Worm (Caenorhabditis elegans) whole organism, L3 larva: ENCODE data around the gene Y47D7A.19.

ENCODE experiments used
- ama-1 ChIP-seq: fragments of 150-350 bp; optimal IDR thresholded peaks from 2 replicates; lab custom pipeline; 2018
- ceh-16 ChIP-seq: sonication (generic microtip); optimal IDR thresholded peaks from 2 replicates; lab custom pipeline; 2017; ENCODE audit warnings: missing biosample characterization, missing genetic modification characterization
- jun-1 ChIP-seq: fragments of 150-350 bp; optimal IDR thresholded peaks from 2 replicates; lab custom pipeline; 2014; ENCODE audit warnings: missing biosample characterization, missing genetic modification reagents, missing genetic modification characterization
- lin-15B ChIP-seq: fragments of 150-350 bp; optimal IDR thresholded peaks from 2 replicates; lab custom pipeline; 2014; ENCODE audit warnings: missing biosample characterization, missing genetic modification characterization
- mml-1 ChIP-seq: fragments of 150-350 bp; sonication (generic microtip); optimal IDR thresholded peaks from 3 replicates; lab custom pipeline; 2014; ENCODE audit warnings: missing biosample characterization, missing genetic modification characterization
- nfya-1 ChIP-seq: sonication (generic microtip); optimal IDR thresholded peaks from 2 replicates; lab custom pipeline; 2017; ENCODE audit warnings: missing genetic modification characterization, mild to moderate bottlenecking, missing compliant biosample characterization, antibody characterized with exemption, moderate library complexity; ENCODE audit not compliant: insufficient read depth
- nhr-12 ChIP-seq: fragments of 150-350 bp; optimal IDR thresholded peaks from 2 replicates; lab custom pipeline; 2014; ENCODE audit warnings: missing biosample characterization, missing genetic modification characterization
- pqm-1 ChIP-seq: fragments of 150-350 bp; optimal IDR thresholded peaks from 2 replicates; lab custom pipeline; 2017; ENCODE audit warnings: missing biosample characterization, missing genetic modification characterization, inconsistent platforms
- snpc-4 ChIP-seq: fragments of 150-350 bp; optimal IDR thresholded peaks from 2 replicates; lab custom pipeline; 2014; ENCODE audit warnings: missing biosample characterization, missing genetic modification characterization
- ztf-11 ChIP-seq: fragments of 150-350 bp; optimal IDR thresholded peaks from 2 replicates; lab custom pipeline; 2014; ENCODE audit warnings: missing biosample characterization, missing genetic modification characterization

ce11 chrV:4411714-4412113 is 12.4 kb upstream of the Y47D7A.19 start, which contains the start of gene Y47D7A.17:
- TF ChIP-seq nhr-12 (tag; lab: Kevin White, UChicago) (no peak), ama-1 (lab: Kevin White, UChicago) (no peak), pqm-1 (tag; lab: Kevin White, UChicago) (no peak), lin-15B (tag; lab: Kevin White, UChicago) (no peak), ztf-11 (no peak), ceh-16 (no peak), nfya-1 (no peak), snpc-4 (tag; lab: Kevin White, UChicago) (no peak), mml-1 (tag; lab: Kevin White, UChicago) (no peak), jun-1 (tag; lab: Kevin White, UChicago) (no peak)
